Worm (Caenorhabditis elegans): ENCODE results near the gene Y26E6A.2.
A peak's percentile ranks its signal among the peaks of the same experiment; 100 is the strongest.

Gene Y26E6A.2

DNA sequence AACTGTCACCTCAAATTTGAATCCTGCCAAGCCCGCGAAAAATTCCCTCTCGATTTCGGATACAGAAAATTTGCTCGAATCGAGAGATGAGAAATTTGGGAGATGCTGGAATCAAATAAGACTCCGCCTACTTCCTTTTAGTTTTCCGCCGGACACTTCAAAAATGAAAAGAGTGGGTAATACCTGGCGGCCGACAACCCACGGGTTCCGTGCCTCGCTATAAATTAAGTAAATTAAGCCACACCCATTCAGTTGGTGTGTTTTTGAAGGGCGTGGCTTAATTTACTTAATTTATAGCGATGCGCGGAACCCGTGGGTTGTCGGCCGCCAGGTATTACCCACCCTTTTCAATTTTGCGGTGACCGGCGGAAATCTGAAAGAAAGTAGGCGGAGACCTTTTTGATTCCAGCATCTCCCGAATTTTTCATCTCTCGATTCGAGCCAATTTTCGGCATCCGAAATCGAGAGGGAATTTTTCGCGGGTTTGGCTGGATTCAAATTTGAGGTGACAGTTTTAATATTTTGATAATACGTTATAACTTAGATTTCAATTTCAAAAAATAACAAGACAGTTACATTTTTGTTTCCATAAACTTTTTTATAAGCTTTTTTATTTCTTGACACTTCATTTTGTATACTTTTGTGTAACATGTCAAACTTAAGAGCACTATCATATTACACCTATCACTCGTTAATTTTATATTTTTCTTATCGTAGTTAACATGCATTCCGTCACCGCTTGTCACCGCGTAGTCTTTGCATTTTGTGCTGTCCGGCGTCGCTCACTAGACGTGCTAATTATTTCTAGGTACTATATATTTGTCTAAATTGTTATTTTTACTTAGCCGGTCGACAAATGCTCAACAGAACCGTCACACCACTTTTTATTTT is 32.7 kb upstream of the Y26E6A.2 start (continued):
- TF ChIP-seq zfp-2 (tag; optimal IDR thresholded peaks at IDR 0.05), result no peak
- TF ChIP-seq ctbp-1 (GFP tag; IDR thresholded peaks at IDR 0.05), result no peak
- no peak for TF ChIP-seq hlh-30 (tag; optimal IDR thresholded peaks at IDR 0.05; ENCODE audit: insufficient read depth)
- TF ChIP-seq lim-7 (GFP tag; IDR thresholded peaks at IDR 0.05), result 0 out of 2 replicates have a peak, but pooled peaks have one; percentile 55
- no peak for TF ChIP-seq snpc-4 (tag; optimal IDR thresholded peaks at IDR 0.05)
- no peak for TF ChIP-seq egl-27 (tag; optimal IDR thresholded peaks at IDR 0.05)
- no peak for TF ChIP-seq duxl-1 (tag; optimal IDR thresholded peaks at IDR 0.05; ENCODE audit: poor library complexity)
- TF ChIP-seq lin-1 (GFP tag; IDR thresholded peaks at IDR 0.05), result no peak
- TF ChIP-seq F10B5.3 (tag; optimal IDR thresholded peaks at IDR 0.05), result no peak
- TF ChIP-seq gei-8 (GFP tag; optimal IDR thresholded peaks at IDR 0.05), result no peak
- no peak for TF ChIP-seq ceh-44 (GFP tag; IDR thresholded peaks at IDR 0.05)
- TF ChIP-seq ceh-32 (tag; optimal IDR thresholded peaks at IDR 0.05; ENCODE audit: poor library complexity), result no peak
- no peak for TF ChIP-seq F44E2.7 (GFP tag; IDR thresholded peaks at IDR 0.05)
- no peak for TF ChIP-seq zfp-3 (GFP tag; conservative IDR thresholded peaks at IDR 0.05)
- TF ChIP-seq nhr-11 (tag; optimal IDR thresholded peaks at IDR 0.05), result no peak
- no peak for TF ChIP-seq mxl-2 (GFP tag; conservative IDR thresholded peaks at IDR 0.05)
- no peak for TF ChIP-seq F37D6.2 (tag; optimal IDR thresholded peaks at IDR 0.05)
- no peak for TF ChIP-seq attf-4 (tag; optimal IDR thresholded peaks at IDR 0.05)
- TF ChIP-seq nhr-28 (tag; optimal IDR thresholded peaks at IDR 0.05), result peak; percentile 84
- no peak for TF ChIP-seq nhr-76 (tag; optimal IDR thresholded peaks at IDR 0.05)
- TF ChIP-seq zip-11 (GFP tag; IDR thresholded peaks at IDR 0.05), result no peak
- no peak for TF ChIP-seq nhr-10 (tag; optimal IDR thresholded peaks at IDR 0.05)
- no peak for TF ChIP-seq nhr-77 (tag; optimal IDR thresholded peaks at IDR 0.05)
- TF ChIP-seq spr-1 (tag; optimal IDR thresholded peaks at IDR 0.05), result no peak
- no peak for TF ChIP-seq nhr-102 (tag; optimal IDR thresholded peaks at IDR 0.05)
- no peak for TF ChIP-seq lin-15B (tag; optimal IDR thresholded peaks at IDR 0.05)
- TF ChIP-seq dmd-6 (GFP tag; IDR thresholded peaks at IDR 0.05), result peak; percentile 69
- no peak for TF ChIP-seq T26A8.4 (GFP tag; IDR thresholded peaks at IDR 0.05)
- TF ChIP-seq spr-3 (GFP tag; optimal IDR thresholded peaks at IDR 0.05), result no peak
- TF ChIP-seq pqm-1 (tag; optimal IDR thresholded peaks at IDR 0.05), result peak; percentile 57
- no peak for TF ChIP-seq skn-1 (tag; optimal IDR thresholded peaks at IDR 0.05)
- no peak for TF ChIP-seq hif-1 (tag; optimal IDR thresholded peaks at IDR 0.05)
- TF ChIP-seq T20F7.1 (GFP tag; optimal IDR thresholded peaks at IDR 0.05), result no peak
- no peak for TF ChIP-seq mxl-3 (GFP tag; optimal IDR thresholded peaks at IDR 0.05)
- no peak for TF ChIP-seq aly-2 (tag; optimal IDR thresholded peaks at IDR 0.05)
- peak; percentile 14 for TF ChIP-seq mep-1 (tag; optimal IDR thresholded peaks at IDR 0.05)
- TF ChIP-seq fkh-10 (GFP tag; optimal IDR thresholded peaks at IDR 0.05), result no peak
- TF ChIP-seq daf-12 (tag; optimal IDR thresholded peaks at IDR 0.05), result no peak
- no peak for TF ChIP-seq zag-1 (tag; optimal IDR thresholded peaks at IDR 0.05)
- TF ChIP-seq aha-1 (tag), result no peak
- TF ChIP-seq egl-43 (GFP tag; IDR thresholded peaks at IDR 0.05), result 0 out of 2 replicates have a peak, but pooled peaks have one; percentile 29
- no peak for TF ChIP-seq lin-29 (GFP tag; IDR thresholded peaks at IDR 0.05)
- no peak for TF ChIP-seq rbr-2 (tag; optimal IDR thresholded peaks at IDR 0.05)
- TF ChIP-seq ceh-20 (GFP tag; IDR thresholded peaks at IDR 0.05), result no peak
- peak in 1 of 2 experiments; percentile 59 for TF ChIP-seq unc-62 (GFP tag; optimal IDR thresholded peaks at IDR 0.05 in 1 of 2)
- TF ChIP-seq unc-62 (tag; optimal IDR thresholded peaks at IDR 0.05), result no peak
- TF ChIP-seq zip-2 (tag; optimal IDR thresholded peaks at IDR 0.05), result no peak
- no peak for TF ChIP-seq nhr-41 (GFP tag; IDR thresholded peaks at IDR 0.05)
- TF ChIP-seq nhr-6 (tag; optimal IDR thresholded peaks at IDR 0.05), result no peak
- no peak for TF ChIP-seq ceh-28 (tag; optimal IDR thresholded peaks at IDR 0.05)
- TF ChIP-seq hmg-1.1 (GFP tag; IDR thresholded peaks at IDR 0.05), result no peak
